Worm (Caenorhabditis elegans) whole organism, L2 larva: ENCODE measurements around the gene clp-10.

ENCODE experiments used
- C34F6.9 ChIP-seq: fragments of 150-350 bp; optimal IDR thresholded peaks from 2 replicates; lab custom pipeline; 2014; ENCODE audit warnings: missing biosample characterization, missing genetic modification characterization
- F13H6.1 ChIP-seq: sonication (generic microtip); optimal IDR thresholded peaks from 2 replicates; lab custom pipeline; 2016; ENCODE audit warnings: missing genetic modification characterization, missing compliant biosample characterization
- R02D3.7 ChIP-seq: fragments of 150-350 bp; optimal IDR thresholded peaks from 2 replicates; lab custom pipeline; 2014; ENCODE audit warnings: missing biosample characterization, missing genetic modification characterization
- Y55F3AM.14 ChIP-seq: fragments of 200-800 bp; sonication (Bioruptor generic); optimal IDR thresholded peaks from 2 replicates; lab custom pipeline; 2018; ENCODE audit warnings: mild to moderate bottlenecking, missing genetic modification characterization, missing compliant biosample characterization
- ZK546.5 ChIP-seq: sonication (generic microtip); optimal IDR thresholded peaks from 2 replicates; lab custom pipeline; 2017; ENCODE audit warnings: missing biosample characterization, missing genetic modification characterization
- alr-1 ChIP-seq: fragments of 150-350 bp; optimal IDR thresholded peaks from 2 replicates; lab custom pipeline; 2014; ENCODE audit warnings: missing biosample characterization, missing genetic modification characterization
- aly-2 ChIP-seq: fragments of 150-350 bp; optimal IDR thresholded peaks from 2 replicates; lab custom pipeline; 2014; ENCODE audit warnings: missing biosample characterization, missing genetic modification characterization
- ama-1 ChIP-seq: fragments of 150-350 bp; optimal IDR thresholded peaks from 2 replicates; lab custom pipeline; 2018; ENCODE audit warnings: inconsistent platforms
- blmp-1 ChIP-seq: sonication (generic microtip); optimal IDR thresholded peaks from 2 replicates; lab custom pipeline; 2017; ENCODE audit warnings: missing genetic modification characterization, mild to moderate bottlenecking, missing compliant biosample characterization, antibody characterized with exemption, moderate library complexity; ENCODE audit not compliant: insufficient read depth
- crh-2 ChIP-seq: sonication (generic microtip); optimal IDR thresholded peaks from 2 replicates; lab custom pipeline; 2017; ENCODE audit warnings: missing biosample characterization, missing genetic modification characterization
- egl-27 ChIP-seq: sonication (generic microtip); optimal IDR thresholded peaks from 3 replicates; lab custom pipeline; 2017; ENCODE audit warnings: missing biosample characterization, missing genetic modification reagents, missing genetic modification characterization
- elt-1 ChIP-seq: fragments of 150-350 bp; optimal IDR thresholded peaks from 2 replicates; lab custom pipeline; 2014; ENCODE audit warnings: missing biosample characterization, missing genetic modification characterization
- elt-3 ChIP-seq: sonication (generic microtip); optimal IDR thresholded peaks from 2 replicates; lab custom pipeline; 2017; ENCODE audit warnings: missing biosample characterization, missing genetic modification characterization
- lin-11 ChIP-seq: fragments of 150-350 bp; sonication (generic microtip); optimal IDR thresholded peaks from 2 replicates; lab custom pipeline; 2014; ENCODE audit warnings: missing biosample characterization, missing genetic modification characterization, inconsistent platforms, mixed read lengths
- lsy-2 ChIP-seq, 2 experiments: fragments of 150-350 bp in 1 of 2; sonication (generic microtip) in 1 of 2; optimal IDR thresholded peaks; 2 replicates each; lab custom pipeline; 2014 to 2017; ENCODE audit warnings: missing biosample characterization in 2 of 2, missing genetic modification characterization in 2 of 2
- mbf-1 ChIP-seq: sonication (generic microtip); optimal IDR thresholded peaks from 2 replicates; lab custom pipeline; 2017; ENCODE audit warnings: missing biosample characterization, missing genetic modification characterization
- nhr-10 ChIP-seq: sonication (generic microtip); optimal IDR thresholded peaks from 2 replicates; lab custom pipeline; 2017; ENCODE audit warnings: missing biosample characterization, missing genetic modification characterization
- nhr-11 ChIP-seq: fragments of 150-350 bp; optimal IDR thresholded peaks from 2 replicates; lab custom pipeline; 2014; ENCODE audit warnings: missing biosample characterization, missing genetic modification characterization
- nhr-12 ChIP-seq: fragments of 150-350 bp; optimal IDR thresholded peaks from 2 replicates; lab custom pipeline; 2014; ENCODE audit warnings: missing biosample characterization, missing genetic modification characterization
- nhr-129 ChIP-seq: fragments of 150-350 bp; optimal IDR thresholded peaks from 2 replicates; lab custom pipeline; 2014; ENCODE audit warnings: missing biosample characterization, missing genetic modification characterization
- nhr-21 ChIP-seq: fragments of 150-350 bp; optimal IDR thresholded peaks from 2 replicates; lab custom pipeline; 2014; ENCODE audit warnings: missing biosample characterization, missing genetic modification characterization
- nhr-237 ChIP-seq: fragments of 150-350 bp; optimal IDR thresholded peaks from 2 replicates; lab custom pipeline; 2014; ENCODE audit warnings: missing biosample characterization, missing genetic modification characterization
- nhr-25 ChIP-seq: fragments of 150-350 bp; sonication (generic microtip); optimal IDR thresholded peaks from 3 replicates; lab custom pipeline; 2014; ENCODE audit warnings: missing biosample characterization, missing genetic modification characterization
- nhr-6 ChIP-seq: fragments of 150-350 bp; optimal IDR thresholded peaks from 2 replicates; lab custom pipeline; 2014; ENCODE audit warnings: missing biosample characterization, missing genetic modification characterization
- peb-1 ChIP-seq: fragments of 150-350 bp; optimal IDR thresholded peaks from 2 replicates; lab custom pipeline; 2014; ENCODE audit warnings: missing biosample characterization, missing genetic modification characterization
- sem-4 ChIP-seq: fragments of 150-350 bp; optimal IDR thresholded peaks from 2 replicates; lab custom pipeline; 2014; ENCODE audit warnings: missing biosample characterization, missing genetic modification reagents, missing genetic modification characterization
- sma-3 ChIP-seq: sonication (generic microtip); optimal IDR thresholded peaks from 2 replicates; lab custom pipeline; 2016; ENCODE audit warnings: missing genetic modification reagents, missing genetic modification characterization, missing compliant biosample characterization
- sma-9 ChIP-seq, 2 experiments: fragments of 150-350 bp in 1 of 2; sonication (generic microtip) in 1 of 2; optimal IDR thresholded peaks; 2 replicates each; lab custom pipeline; 2014 to 2016; ENCODE audit warnings: missing genetic modification characterization in 2 of 2, mild to moderate bottlenecking in 1 of 2, missing biosample characterization in 1 of 2, missing compliant biosample characterization in 1 of 2, missing genetic modification reagents in 1 of 2, moderate library complexity in 1 of 2
- snpc-4 ChIP-seq: fragments of 150-350 bp; optimal IDR thresholded peaks from 2 replicates; lab custom pipeline; 2014; ENCODE audit warnings: missing biosample characterization, missing genetic modification characterization
- unc-39 ChIP-seq: fragments of 150-350 bp; optimal IDR thresholded peaks from 2 replicates; lab custom pipeline; 2014; ENCODE audit warnings: missing biosample characterization, missing genetic modification characterization
- unc-55 ChIP-seq: fragments of 150-350 bp; sonication (generic microtip); optimal IDR thresholded peaks from 3 replicates; lab custom pipeline; 2014; ENCODE audit warnings: missing biosample characterization, missing genetic modification reagents, missing genetic modification characterization
- unc-62 ChIP-seq: fragments of 150-350 bp; optimal IDR thresholded peaks from 2 replicates; lab custom pipeline; 2014; ENCODE audit warnings: missing biosample characterization, missing genetic modification reagents, missing genetic modification characterization
- zag-1 ChIP-seq: fragments of 150-350 bp; optimal IDR thresholded peaks from 2 replicates; lab custom pipeline; 2014; ENCODE audit warnings: missing biosample characterization, missing genetic modification characterization
- ztf-1 ChIP-seq: fragments of 200-800 bp; sonication (Bioruptor generic); conservative IDR thresholded peaks from 2 replicates; pipeline ENCODE4 v1.3.6; 2022; ENCODE audit warnings: missing genetic modification characterization, missing compliant biosample characterization
- ztf-11 ChIP-seq: sonication (generic microtip); optimal IDR thresholded peaks from 2 replicates; lab custom pipeline; 2017; ENCODE audit warnings: missing biosample characterization, missing genetic modification characterization
- ztf-4 ChIP-seq: fragments of 150-350 bp; optimal IDR thresholded peaks from 2 replicates; lab custom pipeline; 2014; ENCODE audit warnings: missing biosample characterization, missing genetic modification characterization

Gene clp-10

ce11 chrIII:25582-25996 lies 12.4 kb downstream of the clp-10 start (continued):
- TF ChIP-seq nhr-11 (no peak), F13H6.1 (tag; lab: Kevin White, UChicago) (peak; percentile 77), nhr-21 (tag; lab: Kevin White, UChicago) (peak; percentile 33), nhr-25 (tag; lab: Kevin White, UChicago) (no peak), unc-55 (peak; percentile 88)

- TF ChIP-seq alr-1 (tag; lab: Kevin White, UChicago) (no peak), C34F6.9 (tag; lab: Kevin White, UChicago) (no peak), ztf-1 (GFP tag; lab: Robert Waterston, UW) (no peak), Y55F3AM.14 (GFP tag; lab: Kevin White, UChicago) (no peak), sem-4 (no peak), zag-1 (no peak)
Measured at ce11 chrIII:23862-24261, 14.2 kb downstream of the clp-10 start, which contains the start of gene H10E21.5. H10E21.5 (minus strand) TSS chrIII:23962.

DNA sequence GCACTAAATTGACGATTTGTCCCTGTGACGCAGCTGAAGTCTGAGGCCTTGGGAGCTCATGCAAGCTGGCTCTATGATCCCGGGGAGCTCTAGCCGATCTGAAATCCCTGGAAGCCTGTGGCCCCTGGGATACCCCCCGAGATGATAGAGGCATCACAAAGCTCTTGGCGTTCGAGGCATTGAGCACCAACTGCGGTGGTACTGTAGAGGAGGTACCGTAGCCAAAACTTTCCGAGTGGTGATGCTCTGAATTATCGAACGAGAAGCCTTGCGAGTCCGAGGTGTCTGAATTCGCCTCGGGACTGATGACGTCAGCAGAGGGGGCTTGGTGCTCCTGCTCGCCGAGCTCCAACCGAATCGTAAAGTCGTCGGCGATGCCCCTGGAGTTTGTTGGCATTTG lies 16.7 kb downstream of the clp-10 start:
- TF ChIP-seq sem-4 = no peak
- no peak for TF ChIP-seq alr-1 (tag; lab: Kevin White, UChicago)
- no peak for TF ChIP-seq crh-2 (tag; lab: Kevin White, UChicago)
- TF ChIP-seq lin-11 (tag; lab: Kevin White, UChicago) = no peak
- TF ChIP-seq snpc-4 (tag; lab: Kevin White, UChicago) = no peak
- no peak for TF ChIP-seq nhr-10 (tag; lab: Kevin White, UChicago)
- TF ChIP-seq F13H6.1 (tag; lab: Kevin White, UChicago) = no peak
- TF ChIP-seq R02D3.7 = no peak
- TF ChIP-seq nhr-21 (tag; lab: Kevin White, UChicago) = no peak
- TF ChIP-seq aly-2 (tag; lab: Kevin White, UChicago) = no peak
- no peak for TF ChIP-seq nhr-11
- TF ChIP-seq nhr-237 (tag; lab: Kevin White, UChicago) = no peak
- no peak for TF ChIP-seq ama-1 (lab: Kevin White, UChicago)
- no peak for TF ChIP-seq ztf-11 (tag; lab: Kevin White, UChicago)
- no peak for TF ChIP-seq sma-9 (GFP tag; optimal IDR thresholded peaks at IDR 0.05; lab: Kevin White, UChicago)
- no peak for TF ChIP-seq sma-9 (tag; optimal IDR thresholded peaks at IDR 0.05; lab: Kevin White, UChicago)
- no peak for TF ChIP-seq unc-39 (tag; lab: Kevin White, UChicago)
- TF ChIP-seq blmp-1 (tag; lab: Kevin White, UChicago) = no peak
- no peak for TF ChIP-seq nhr-6 (tag; lab: Kevin White, UChicago)
- TF ChIP-seq unc-62 (GFP tag; lab: Kevin White, UChicago) = no peak
- TF ChIP-seq C34F6.9 (tag; lab: Kevin White, UChicago) = no peak

DNA sequence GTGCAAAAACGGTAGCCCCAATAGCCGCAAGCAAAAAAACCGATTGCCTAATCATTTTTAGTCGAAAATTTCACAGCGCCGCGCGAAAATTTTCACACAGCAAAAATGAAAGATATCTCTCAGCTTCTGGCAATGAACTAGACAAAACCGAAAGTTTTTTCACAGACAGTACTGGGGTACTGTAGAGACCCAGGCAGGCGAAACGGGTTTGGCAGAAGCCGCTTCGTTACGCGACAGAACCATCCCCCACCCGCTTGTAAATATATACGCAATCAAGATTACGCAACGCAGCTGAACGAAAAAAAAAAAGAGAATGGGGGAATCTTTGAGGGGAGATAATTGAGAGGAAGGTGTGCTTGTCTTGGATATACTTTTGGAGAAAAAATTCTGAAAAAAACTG lies 18.5 kb downstream of the clp-10 start, which contains the start of gene H10E21.4:
TSS of gene H10E21.4 (minus strand) at position 167 of the 400 bp plus-strand sequence.
- TF ChIP-seq C34F6.9 (tag; lab: Kevin White, UChicago) (no peak), crh-2 (tag; lab: Kevin White, UChicago) (no peak), aly-2 (tag; lab: Kevin White, UChicago) (no peak), blmp-1 (tag; lab: Kevin White, UChicago) (no peak), R02D3.7 (no peak), mbf-1 (tag; lab: Kevin White, UChicago) (no peak), ZK546.5 (tag; lab: Kevin White, UChicago) (no peak), nhr-10 (tag; lab: Kevin White, UChicago) (no peak), nhr-129 (tag; lab: Kevin White, UChicago) (no peak), lsy-2 (tag; optimal IDR thresholded peaks at IDR 0.05; lab: Kevin White, UChicago) (no peak), elt-3 (tag; lab: Kevin White, UChicago) (no peak), nhr-12 (tag; lab: Kevin White, UChicago) (no peak), egl-27 (tag; lab: Kevin White, UChicago) (no peak), unc-62 (GFP tag; lab: Kevin White, UChicago) (no peak), peb-1 (no peak), zag-1 (no peak), elt-1 (tag; lab: Kevin White, UChicago) (no peak), nhr-6 (tag; lab: Kevin White, UChicago) (no peak), ztf-4 (tag; lab: Kevin White, UChicago) (no peak), sma-3 (GFP tag; lab: Kevin White, UChicago) (no peak)
